Worm (Caenorhabditis elegans): ENCODE data around the gene R05H5.4.

ce11 chrII:10189369-10189768, 10.4 kb downstream of the R05H5.4 start, which contains the start of gene cdc-25.4:
- TF ChIP-seq ama-1 (optimal IDR thresholded peaks at IDR 0.05) (no peak), tra-4 (tag; optimal IDR thresholded peaks at IDR 0.05) (no peak), ceh-13 (GFP tag; optimal IDR thresholded peaks at IDR 0.05) (no peak), tbx-37 (GFP tag; conservative IDR thresholded peaks at IDR 0.05) (no peak), ceh-36 (tag; optimal IDR thresholded peaks at IDR 0.05) (no peak), pes-1 (GFP tag; IDR thresholded peaks at IDR 0.05) (no peak), hnd-1 (tag; optimal IDR thresholded peaks at IDR 0.05) (no peak), scrt-1 (GFP tag; IDR thresholded peaks at IDR 0.05) (no peak), aly-1 (tag; optimal IDR thresholded peaks at IDR 0.05) (no peak), hmg-4 (GFP tag; optimal IDR thresholded peaks at IDR 0.05) (no peak), F13C5.2 (tag; optimal IDR thresholded peaks at IDR 0.05) (no peak), tbx-11 (GFP tag; IDR thresholded peaks at IDR 0.05) (no peak)

Measured in whole organism, early embryonic.